Worm (Caenorhabditis elegans) whole organism, L2 larva: ENCODE data around the gene lig-4.

Experiments
- ama-1 ChIP-seq: fragments of 150-350 bp; optimal IDR thresholded peaks from 2 replicates; lab custom pipeline; 2018; ENCODE audit warnings: inconsistent platforms
- lin-13 ChIP-seq: fragments of 150-350 bp; optimal IDR thresholded peaks from 2 replicates; lab custom pipeline; 2014; ENCODE audit warnings: missing biosample characterization, missing genetic modification reagents, missing genetic modification characterization
- nhr-21 ChIP-seq: fragments of 150-350 bp; optimal IDR thresholded peaks from 2 replicates; lab custom pipeline; 2014; ENCODE audit warnings: missing biosample characterization, missing genetic modification characterization
- nhr-77 ChIP-seq: fragments of 150-350 bp; optimal IDR thresholded peaks from 2 replicates; lab custom pipeline; 2014; ENCODE audit warnings: missing biosample characterization, missing genetic modification characterization
- snpc-4 ChIP-seq: fragments of 150-350 bp; optimal IDR thresholded peaks from 2 replicates; lab custom pipeline; 2014; ENCODE audit warnings: missing biosample characterization, missing genetic modification characterization
- unc-39 ChIP-seq: fragments of 150-350 bp; optimal IDR thresholded peaks from 2 replicates; lab custom pipeline; 2014; ENCODE audit warnings: missing biosample characterization, missing genetic modification characterization
- unc-62 ChIP-seq: fragments of 150-350 bp; optimal IDR thresholded peaks from 2 replicates; lab custom pipeline; 2014; ENCODE audit warnings: missing biosample characterization, missing genetic modification reagents, missing genetic modification characterization
- ztf-1 ChIP-seq: fragments of 200-800 bp; sonication (Bioruptor generic); conservative IDR thresholded peaks from 2 replicates; pipeline ENCODE4 v1.3.6; 2022; ENCODE audit warnings: missing genetic modification characterization, missing compliant biosample characterization
- ztf-4 ChIP-seq: fragments of 150-350 bp; optimal IDR thresholded peaks from 2 replicates; lab custom pipeline; 2014; ENCODE audit warnings: missing biosample characterization, missing genetic modification characterization

DNA sequence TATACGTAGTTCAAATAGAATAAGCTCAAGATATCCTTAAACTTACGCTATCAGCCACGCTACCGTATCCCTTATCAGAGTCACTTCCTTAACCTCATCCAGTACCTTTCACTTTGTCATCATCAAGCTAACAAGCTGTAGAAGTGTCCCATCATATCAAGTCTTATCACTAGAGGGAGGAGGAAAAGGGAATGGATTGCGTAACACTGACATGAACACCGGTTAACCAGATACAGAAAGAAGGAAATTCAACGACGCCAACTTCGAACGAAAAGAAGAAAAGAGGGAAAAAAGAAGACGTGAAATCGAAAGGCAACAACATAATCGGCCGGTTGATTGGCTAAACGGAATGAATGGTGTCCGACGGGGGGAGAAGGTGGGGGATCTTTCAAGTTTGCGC is 31.2 kb upstream of the lig-4 start:
- TF ChIP-seq snpc-4 (tag; lab: Kevin White, UChicago) (no peak), lin-13 (no peak), unc-62 (GFP tag; lab: Kevin White, UChicago) (no peak), ama-1 (lab: Kevin White, UChicago) (no peak), unc-39 (tag; lab: Kevin White, UChicago) (no peak), ztf-1 (GFP tag; lab: Robert Waterston, UW) (no peak), nhr-21 (tag; lab: Kevin White, UChicago) (no peak), ztf-4 (tag; lab: Kevin White, UChicago) (no peak), nhr-77 (no peak)
